Fruit fly (Drosophila melanogaster) whole organism, embryonic: Measurements from ENCODE around the gene CG14054.

Experiments used
- Aef1 ChIP-seq: fragments of 200-800 bp; sonication (Bioruptor generic); IDR thresholded peaks from 3 replicates; pipeline ENCODE4 v1.3.6; 2022; ENCODE audit warnings: missing biosample characterization, missing genetic modification characterization
- Awh ChIP-seq: fragments of 200-800 bp; sonication (Bioruptor generic); IDR thresholded peaks from 2 replicates; pipeline ENCODE4, ENCODE4 v1.3.6; 2022; ENCODE audit warnings: missing biosample characterization, missing genetic modification characterization
- CG11696 ChIP-seq: fragments of 200-800 bp; sonication (Bioruptor generic); IDR thresholded peaks from 2 replicates; pipeline ENCODE4 v1.3.6; 2022; ENCODE audit warnings: missing biosample characterization, missing genetic modification characterization
- CG12071 ChIP-seq: fragments of 200-800 bp; sonication (Bioruptor generic); optimal IDR thresholded peaks from 3 replicates; lab custom pipeline; 2018; ENCODE audit warnings: missing biosample characterization, mild to moderate bottlenecking, missing genetic modification characterization
- CG12155 ChIP-seq: fragments of 200-800 bp; sonication (Bioruptor generic); optimal IDR thresholded peaks from 3 replicates; lab custom pipeline; 2016; ENCODE audit warnings: missing biosample characterization, missing genetic modification characterization
- CG12219 ChIP-seq: fragments of 200-800 bp; sonication (Bioruptor generic); optimal IDR thresholded peaks from 3 replicates; lab custom pipeline; 2018; ENCODE audit warnings: missing biosample characterization, mild to moderate bottlenecking, missing genetic modification characterization
- CG14965 ChIP-seq: fragments of 200-800 bp; sonication (Bioruptor generic); optimal IDR thresholded peaks from 2 replicates; lab custom pipeline; 2016; ENCODE audit warnings: missing biosample characterization, missing genetic modification characterization, borderline replicate concordance
- CG15073 ChIP-seq: fragments of 200-800 bp; sonication (Bioruptor generic); optimal IDR thresholded peaks from 2 replicates; lab custom pipeline; 2016; ENCODE audit warnings: missing biosample characterization, missing genetic modification characterization
- CG16813 ChIP-seq: fragments of 200-800 bp; sonication (Bioruptor generic); IDR thresholded peaks from 3 replicates; pipeline ENCODE4 v1.3.6; 2022; ENCODE audit warnings: missing biosample characterization, missing genetic modification characterization; ENCODE audit not compliant: partially characterized antibody
- CG17186 ChIP-seq: fragments of 200-800 bp; sonication (Bioruptor generic); optimal IDR thresholded peaks from 3 replicates; lab custom pipeline; 2017; ENCODE audit warnings: missing biosample characterization, missing genetic modification reagents, missing genetic modification characterization
- CG17361 ChIP-seq: fragments of 200-800 bp; sonication (Bioruptor generic); IDR thresholded peaks from 3 replicates; pipeline ENCODE4 v1.3.6; 2022; ENCODE audit warnings: missing biosample characterization, missing genetic modification characterization
- CG17912 ChIP-seq: fragments of 200-800 bp; sonication (Bioruptor generic); optimal IDR thresholded peaks from 2 replicates; lab custom pipeline; 2018; ENCODE audit warnings: missing biosample characterization, mild to moderate bottlenecking, missing genetic modification characterization
- CG30020 ChIP-seq: fragments of 200-800 bp; optimal IDR thresholded peaks from 2 replicates; lab custom pipeline; 2019; ENCODE audit warnings: missing biosample characterization, mild to moderate bottlenecking, missing genetic modification characterization, moderate library complexity
- CG33213 ChIP-seq: fragments of 200-800 bp; sonication (Bioruptor generic); optimal IDR thresholded peaks from 3 replicates; lab custom pipeline; 2016; ENCODE audit warnings: missing biosample characterization, missing genetic modification characterization
- CG4854 ChIP-seq: fragments of 200-800 bp; sonication (Bioruptor generic); optimal IDR thresholded peaks from 2 replicates; lab custom pipeline; 2016; ENCODE audit warnings: missing biosample characterization, missing genetic modification characterization, inconsistent platforms
- CG5953 ChIP-seq: fragments of 200-800 bp; sonication (Bioruptor generic); IDR thresholded peaks from 2 replicates; pipeline ENCODE4 v1.3.6; 2022; ENCODE audit warnings: missing biosample characterization, missing genetic modification characterization
- CG6683 ChIP-seq: fragments of 200-800 bp; sonication (Bioruptor generic); optimal IDR thresholded peaks from 2 replicates; lab custom pipeline; 2017; ENCODE audit warnings: missing biosample characterization, mild to moderate bottlenecking, missing genetic modification characterization, missing genetic modification reagents
- CG7745 ChIP-seq: fragments of 200-800 bp; sonication (Bioruptor generic); optimal IDR thresholded peaks from 2 replicates; lab custom pipeline; 2018; ENCODE audit warnings: missing biosample characterization, mild to moderate bottlenecking, missing genetic modification characterization, moderate library complexity
- CG8765 ChIP-seq: fragments of 200-800 bp; sonication (Bioruptor generic); IDR thresholded peaks from 2 replicates; pipeline ENCODE4 v1.3.6; 2022; ENCODE audit warnings: missing biosample characterization, missing genetic modification characterization
- CG8924 ChIP-seq: fragments of 200-800 bp; optimal IDR thresholded peaks from 3 replicates; lab custom pipeline; 2019; ENCODE audit warnings: missing biosample characterization, mild to moderate bottlenecking, missing genetic modification characterization, moderate library complexity
- CG8944 ChIP-seq: fragments of 200-800 bp; sonication (Bioruptor generic); optimal IDR thresholded peaks from 3 replicates; lab custom pipeline; 2016; ENCODE audit warnings: missing biosample characterization, missing genetic modification characterization
- Chrac-16 ChIP-seq: fragments of 200-800 bp; sonication (Bioruptor generic); optimal IDR thresholded peaks from 3 replicates; lab custom pipeline; 2016; ENCODE audit warnings: missing biosample characterization, missing genetic modification characterization
- Fer1 ChIP-seq: fragments of 200-800 bp; sonication (Bioruptor generic); optimal IDR thresholded peaks from 2 replicates; lab custom pipeline; 2017; ENCODE audit warnings: missing biosample characterization, mild to moderate bottlenecking, missing genetic modification characterization
- HLH3B ChIP-seq: fragments of 200-800 bp; sonication (Bioruptor generic); IDR thresholded peaks from 2 replicates; pipeline ENCODE4 v1.3.6; 2022; ENCODE audit warnings: missing biosample characterization, missing genetic modification characterization
- Lpt ChIP-seq: fragments of >200 bp; optimal IDR thresholded peaks from 2 replicates; lab custom pipeline; 2018; ENCODE audit warnings: missing biosample characterization, missing genetic modification characterization
- MTF-1 ChIP-seq: fragments of 200-800 bp; sonication (Bioruptor generic); optimal IDR thresholded peaks from 2 replicates; lab custom pipeline; 2018; ENCODE audit warnings: missing biosample characterization, mild to moderate bottlenecking, missing genetic modification characterization, borderline replicate concordance
- Mad ChIP-seq: fragments of 200-800 bp; sonication (Bioruptor generic); optimal IDR thresholded peaks from 2 replicates; lab custom pipeline; 2016; ENCODE audit warnings: missing biosample characterization, missing genetic modification characterization
- ase ChIP-seq: fragments of 200-800 bp; sonication (Bioruptor generic); IDR thresholded peaks from 3 replicates; pipeline ENCODE4 v1.3.6; 2022; ENCODE audit warnings: missing biosample characterization, missing genetic modification characterization
- cato ChIP-seq: fragments of 200-800 bp; sonication (Bioruptor generic); optimal IDR thresholded peaks from 2 replicates; lab custom pipeline; 2016; ENCODE audit warnings: missing biosample characterization, missing genetic modification characterization, borderline replicate concordance
- caup ChIP-seq: fragments of 200-800 bp; sonication (Bioruptor generic); optimal IDR thresholded peaks from 3 replicates; lab custom pipeline; 2017; ENCODE audit warnings: missing biosample characterization, mild to moderate bottlenecking, missing genetic modification characterization, moderate library complexity; ENCODE audit not compliant: severe bottlenecking
- chn ChIP-seq: fragments of 200-800 bp; sonication (Bioruptor generic); optimal IDR thresholded peaks from 2 replicates; lab custom pipeline; 2016; ENCODE audit warnings: missing biosample characterization, missing genetic modification characterization
- danr ChIP-seq: fragments of 200-800 bp; sonication (Bioruptor generic); IDR thresholded peaks from 2 replicates; pipeline ENCODE4 v1.3.6; 2022; ENCODE audit warnings: missing biosample characterization, missing genetic modification characterization
- dm ChIP-seq: fragments of 200-800 bp; sonication (Bioruptor generic); optimal IDR thresholded peaks from 3 replicates; lab custom pipeline; 2016; ENCODE audit warnings: missing biosample characterization, missing genetic modification characterization
- dmrt11E ChIP-seq: fragments of 200-800 bp; sonication (Bioruptor generic); optimal IDR thresholded peaks from 3 replicates; lab custom pipeline; 2018; ENCODE audit warnings: missing biosample characterization, mild to moderate bottlenecking, missing genetic modification characterization, moderate library complexity
- dpn ChIP-seq, 2 experiments: fragments of 200-800 bp; sonication (Bioruptor generic); optimal IDR thresholded peaks; 3 replicates each; lab custom pipeline; 2016; ENCODE audit warnings: missing biosample characterization in 2 of 2, missing genetic modification characterization in 2 of 2
- fd64A ChIP-seq: fragments of 200-800 bp; sonication (Bioruptor generic); optimal IDR thresholded peaks from 3 replicates; lab custom pipeline; 2018; ENCODE audit warnings: missing biosample characterization, mild to moderate bottlenecking, missing genetic modification characterization
- grn ChIP-seq: fragments of 200-800 bp; sonication (Bioruptor generic); optimal IDR thresholded peaks from 3 replicates; lab custom pipeline; 2017; ENCODE audit warnings: missing biosample characterization, missing genetic modification characterization
- hbn ChIP-seq: fragments of 200-800 bp; sonication (Bioruptor generic); IDR thresholded peaks from 2 replicates; pipeline ENCODE4 v1.3.6; 2022; ENCODE audit warnings: missing biosample characterization, missing genetic modification characterization; ENCODE audit not compliant: partially characterized antibody
- ind ChIP-seq: fragments of 200-800 bp; sonication (Bioruptor generic); optimal IDR thresholded peaks from 3 replicates; lab custom pipeline; 2016; ENCODE audit warnings: missing biosample characterization, missing genetic modification characterization
- insv ChIP-seq, 2 experiments: fragments of 200-800 bp; sonication (Bioruptor generic); optimal IDR thresholded peaks; 3 replicates each; lab custom pipeline; 2016 to 2018; ENCODE audit warnings: missing biosample characterization in 2 of 2, missing genetic modification characterization in 2 of 2
- kay ChIP-seq: fragments of 200-800 bp; sonication (Bioruptor generic); optimal IDR thresholded peaks from 2 replicates; lab custom pipeline; 2016; ENCODE audit warnings: missing biosample characterization, missing genetic modification characterization
- nmo ChIP-seq: fragments of 200-800 bp; sonication (Bioruptor generic); optimal IDR thresholded peaks from 2 replicates; lab custom pipeline; 2018; ENCODE audit warnings: missing biosample characterization, mild to moderate bottlenecking, missing genetic modification characterization, moderate library complexity
- pros ChIP-seq: fragments of 200-800 bp; sonication (Bioruptor generic); optimal IDR thresholded peaks from 3 replicates; lab custom pipeline; 2019; ENCODE audit warnings: missing biosample characterization, mild to moderate bottlenecking, missing genetic modification characterization, moderate library complexity
- ro ChIP-seq: fragments of 200-800 bp; sonication (Bioruptor generic); IDR thresholded peaks from 2 replicates; pipeline ENCODE4 v1.3.6; 2022; ENCODE audit warnings: missing biosample characterization, missing genetic modification characterization
- schlank ChIP-seq: fragments of 200-800 bp; sonication (Bioruptor generic); optimal IDR thresholded peaks from 2 replicates; lab custom pipeline; 2018; ENCODE audit warnings: missing biosample characterization, mild to moderate bottlenecking, missing genetic modification characterization
- tna ChIP-seq: fragments of 200-800 bp; sonication (Bioruptor generic); IDR thresholded peaks from 2 replicates; pipeline ENCODE4 v1.3.6; 2022; ENCODE audit warnings: missing biosample characterization, missing genetic modification characterization; ENCODE audit not compliant: partially characterized antibody
- tx ChIP-seq: fragments of 200-800 bp; sonication (Bioruptor generic); optimal IDR thresholded peaks from 2 replicates; lab custom pipeline; 2016; ENCODE audit warnings: missing biosample characterization, missing genetic modification characterization
- wdn ChIP-seq: fragments of 200-800 bp; sonication (Bioruptor generic); IDR thresholded peaks from 2 replicates; pipeline ENCODE4 v1.3.6; 2022; ENCODE audit warnings: missing biosample characterization, missing genetic modification characterization
- z ChIP-seq: fragments of 200-800 bp; sonication (Bioruptor generic); IDR thresholded peaks from 3 replicates; pipeline ENCODE4 v1.3.6; 2022; ENCODE audit warnings: missing biosample characterization, missing genetic modification characterization
- zen ChIP-seq: fragments of 200-800 bp; sonication (Bioruptor generic); optimal IDR thresholded peaks from 3 replicates; lab custom pipeline; 2018; ENCODE audit warnings: missing biosample characterization, mild to moderate bottlenecking, missing genetic modification characterization, moderate library complexity

Gene CG14054

DNA sequence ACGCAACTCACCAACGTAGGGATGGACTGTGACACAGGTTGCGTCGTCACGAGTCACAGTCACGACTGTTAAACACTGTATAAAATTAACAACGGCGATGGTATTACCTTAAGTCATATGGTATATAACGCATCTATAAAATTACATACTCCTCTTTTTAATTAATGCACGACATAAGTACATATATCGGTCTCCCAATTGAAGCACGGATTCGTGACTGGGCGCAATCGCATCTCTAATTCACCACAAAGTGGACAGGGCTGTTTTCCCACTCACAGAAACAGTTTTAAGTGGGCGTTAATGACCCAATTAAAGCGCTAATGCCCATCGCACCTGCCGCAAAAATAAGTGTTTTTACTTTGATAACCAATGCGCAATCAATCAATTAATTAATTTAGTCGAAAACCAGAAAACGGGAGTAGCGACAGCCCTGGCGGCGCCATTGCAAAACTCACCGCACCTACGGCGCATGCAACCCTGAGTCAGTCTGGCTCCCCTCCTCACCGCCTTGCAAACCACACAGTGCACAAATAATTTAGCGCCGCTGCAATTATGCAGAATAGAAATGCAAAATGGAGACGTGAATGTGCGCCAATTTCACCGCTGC lies 24.7 kb downstream of the CG14054 start, which contains the start of gene CG4313 (continued):
- TF ChIP-seq CG12219 (peak; percentile 41), ind (peak; percentile 76), schlank (tag; lab: Kevin White, UChicago) (peak; percentile 22), hbn (GFP tag; lab: Robert Waterston, UW) (peak; percentile 84), CG12071 (GFP tag; lab: Kevin White, UChicago) (peak; percentile 25), CG4854 (GFP tag; lab: Kevin White, UChicago) (peak; percentile 39), CG30020 (peak; percentile 67), cato (GFP tag; lab: Kevin White, UChicago) (peak; percentile 35), Aef1 (peak; percentile 61), z (GFP tag; lab: Robert Waterston, UW) (no peak), zen (tag; lab: Kevin White, UChicago) (peak; percentile 41), CG8765 (GFP tag; lab: Robert Waterston, UW) (peak; percentile 46; the same call in 1 of the 2 replicates), wdn (GFP tag; lab: Robert Waterston, UW) (0 out of 2 replicates have a peak, but pooled peaks have one; percentile 22), CG17912 (GFP tag; lab: Kevin White, UChicago) (no peak), danr (0 out of 2 replicates have a peak, but pooled peaks have one; percentile 51), Mad (GFP tag; lab: Kevin White, UChicago) (peak; percentile 14), CG8944 (GFP tag; lab: Kevin White, UChicago) (peak; percentile 60), MTF-1 (GFP tag; lab: Kevin White, UChicago) (no peak), nmo (peak; percentile 70), kay (GFP tag; lab: Kevin White, UChicago) (peak; percentile 35), CG14965 (no peak), grn (GFP tag; lab: Kevin White, UChicago) (no peak), Awh (GFP tag; lab: Robert Waterston, UW) (no peak), CG5953 (GFP tag; lab: Robert Waterston, UW) (no peak), CG17186 (GFP tag; lab: Kevin White, UChicago) (peak; percentile 80), CG15073 (GFP tag; lab: Kevin White, UChicago) (no peak), pros (GFP tag; lab: Kevin White, UChicago) (no peak), ro (GFP tag; lab: Robert Waterston, UW) (no peak), Fer1 (peak; percentile 63), CG16813 (GFP tag; lab: Robert Waterston, UW) (peak; percentile 92), caup (GFP tag; lab: Kevin White, UChicago) (peak; percentile 44), CG33213 (GFP tag; lab: Kevin White, UChicago) (peak; percentile 24), chn (GFP tag; lab: Kevin White, UChicago) (peak; percentile 73), dmrt11E (tag; lab: Kevin White, UChicago) (peak; percentile 69), tna (peak; percentile 71; the same call in 1 of the 2 replicates), dm (peak; percentile 51), dpn (GFP tag; optimal IDR thresholded peaks at IDR 0.05; lab: Kevin White, UChicago) (peak; percentile 71 to 78), CG7745 (tag; lab: Kevin White, UChicago) (no peak), fd64A (GFP tag; lab: Kevin White, UChicago) (no peak), CG11696 (no peak), HLH3B (GFP tag; lab: Robert Waterston, UW) (peak; percentile 27; the same call in 1 of the 2 replicates), CG8924 (peak; percentile 70), Chrac-16 (peak; percentile 63), insv (GFP tag; optimal IDR thresholded peaks at IDR 0.05; lab: Kevin White, UChicago) (no peak), CG12155 (GFP tag; lab: Kevin White, UChicago) (peak; percentile 61), tx (GFP tag; lab: Kevin White, UChicago) (peak; percentile 44), Lpt (GFP tag; lab: Kevin White, UChicago) (no peak), CG17361 (GFP tag; lab: Robert Waterston, UW) (peak; percentile 79), ase (GFP tag; lab: Robert Waterston, UW) (no peak), CG6683 (GFP tag; lab: Kevin White, UChicago) (no peak)
